Worm (Caenorhabditis elegans) whole organism, early embryonic: ENCODE results near the gene C25H3.10.

Experiments used
- B0310.2 ChIP-seq: sonication (generic microtip); optimal IDR thresholded peaks from 2 replicates; lab custom pipeline; 2016; ENCODE audit warnings: mild to moderate bottlenecking, missing genetic modification characterization, missing compliant biosample characterization
- F13C5.2 ChIP-seq: sonication (generic microtip); optimal IDR thresholded peaks from 2 replicates; lab custom pipeline; 2017; ENCODE audit warnings: mild to moderate bottlenecking, missing genetic modification characterization, inconsistent platforms, missing compliant biosample characterization
- ama-1 ChIP-seq: fragments of 150-350 bp; optimal IDR thresholded peaks from 2 replicates; lab custom pipeline; 2014
- ceh-13 ChIP-seq: fragments of 200-800 bp; sonication (Bioruptor generic); optimal IDR thresholded peaks from 2 replicates; lab custom pipeline; 2018; ENCODE audit warnings: mild to moderate bottlenecking, missing genetic modification characterization, missing compliant biosample characterization
- ceh-36 ChIP-seq: sonication (generic microtip); optimal IDR thresholded peaks from 2 replicates; lab custom pipeline; 2016; ENCODE audit warnings: missing genetic modification characterization, inconsistent platforms, missing compliant biosample characterization
- flt-1 ChIP-seq: fragments of 200-800 bp; sonication (Bioruptor generic); IDR thresholded peaks from 2 replicates; pipeline ENCODE4 v1.3.6; 2022; ENCODE audit warnings: missing genetic modification characterization, missing compliant biosample characterization
- hnd-1 ChIP-seq: sonication (generic microtip); optimal IDR thresholded peaks from 2 replicates; lab custom pipeline; 2016; ENCODE audit warnings: missing genetic modification characterization, missing compliant biosample characterization
- sea-1 ChIP-seq: fragments of 200-800 bp; sonication (Bioruptor generic); conservative IDR thresholded peaks from 2 replicates; pipeline ENCODE4 v1.3.6; 2022; ENCODE audit warnings: missing genetic modification characterization, missing compliant biosample characterization
- tbx-11 ChIP-seq: fragments of 200-800 bp; sonication (Bioruptor generic); IDR thresholded peaks from 2 replicates; pipeline ENCODE4 v1.3.6; 2022; ENCODE audit warnings: missing genetic modification characterization, missing compliant biosample characterization
- tbx-37 ChIP-seq: fragments of 200-800 bp; sonication (Bioruptor generic); conservative IDR thresholded peaks from 2 replicates; pipeline ENCODE4 v1.3.6; 2022; ENCODE audit warnings: missing genetic modification reagents, missing genetic modification characterization, missing compliant biosample characterization

ce11 chrII:5735744-5736143, 37.0 kb upstream of the C25H3.10 start:
- TF ChIP-seq hnd-1 (no peak), ama-1 (lab: Kevin White, UChicago) (no peak), ceh-36 (tag; lab: Kevin White, UChicago) (no peak), B0310.2 (tag; lab: Kevin White, UChicago) (no peak), tbx-11 (GFP tag; lab: Robert Waterston, UW) (no peak), flt-1 (no peak), sea-1 (GFP tag; lab: Robert Waterston, UW) (no peak), tbx-37 (GFP tag; lab: Robert Waterston, UW) (no peak), ceh-13 (GFP tag; lab: Kevin White, UChicago) (no peak), F13C5.2 (tag; lab: Kevin White, UChicago) (no peak)
